Worm (Caenorhabditis elegans): Measurements from ENCODE around the gene C23G10.2.
A peak's percentile ranks its signal among the peaks of the same experiment; 100 is the strongest.

The C23G10.2 gene

DNA sequence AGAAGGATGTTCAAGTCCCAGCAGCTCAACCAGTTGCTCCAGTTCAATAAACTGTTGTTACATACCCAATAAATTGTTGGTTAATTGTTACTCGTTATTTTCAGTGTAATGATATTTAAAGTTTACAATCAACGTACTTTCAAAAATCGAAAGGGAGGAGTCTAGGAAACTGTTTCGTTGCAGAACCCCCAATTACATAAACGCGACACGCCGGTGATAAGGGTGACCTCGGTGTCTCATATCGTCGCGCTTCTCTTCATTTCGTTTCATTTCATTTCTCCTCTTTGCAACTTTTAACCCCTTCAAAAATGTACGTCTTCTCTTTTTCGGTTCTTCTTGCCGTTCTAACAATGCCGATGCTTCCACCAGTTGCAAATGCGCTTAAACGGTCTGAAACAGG, at the start of gene C23G10.2:
C23G10.2 (plus strand) TSS at position 184 of the 400 bp plus-strand sequence.
- TF ChIP-seq ama-1 (optimal IDR thresholded peaks at IDR 0.05) (no peak), tbx-11 (GFP tag; IDR thresholded peaks at IDR 0.05) (no peak), ceh-13 (GFP tag; optimal IDR thresholded peaks at IDR 0.05) (no peak), flt-1 (GFP tag; IDR thresholded peaks at IDR 0.05) (no peak), pes-1 (GFP tag; IDR thresholded peaks at IDR 0.05) (no peak), hmg-4 (GFP tag; optimal IDR thresholded peaks at IDR 0.05) (no peak), hnd-1 (tag; optimal IDR thresholded peaks at IDR 0.05) (no peak), ceh-36 (tag; optimal IDR thresholded peaks at IDR 0.05) (no peak), F13C5.2 (tag; optimal IDR thresholded peaks at IDR 0.05) (no peak), hmbx-1 (tag; optimal IDR thresholded peaks at IDR 0.05) (no peak), aly-1 (tag; optimal IDR thresholded peaks at IDR 0.05) (no peak), tra-4 (tag; optimal IDR thresholded peaks at IDR 0.05) (no peak), scrt-1 (GFP tag; IDR thresholded peaks at IDR 0.05) (no peak), sea-1 (GFP tag; conservative IDR thresholded peaks at IDR 0.05) (no peak), ets-7 (tag; optimal IDR thresholded peaks at IDR 0.05) (no peak), B0310.2 (tag; optimal IDR thresholded peaks at IDR 0.05) (no peak), tbx-37 (GFP tag; conservative IDR thresholded peaks at IDR 0.05) (no peak)

DNA sequence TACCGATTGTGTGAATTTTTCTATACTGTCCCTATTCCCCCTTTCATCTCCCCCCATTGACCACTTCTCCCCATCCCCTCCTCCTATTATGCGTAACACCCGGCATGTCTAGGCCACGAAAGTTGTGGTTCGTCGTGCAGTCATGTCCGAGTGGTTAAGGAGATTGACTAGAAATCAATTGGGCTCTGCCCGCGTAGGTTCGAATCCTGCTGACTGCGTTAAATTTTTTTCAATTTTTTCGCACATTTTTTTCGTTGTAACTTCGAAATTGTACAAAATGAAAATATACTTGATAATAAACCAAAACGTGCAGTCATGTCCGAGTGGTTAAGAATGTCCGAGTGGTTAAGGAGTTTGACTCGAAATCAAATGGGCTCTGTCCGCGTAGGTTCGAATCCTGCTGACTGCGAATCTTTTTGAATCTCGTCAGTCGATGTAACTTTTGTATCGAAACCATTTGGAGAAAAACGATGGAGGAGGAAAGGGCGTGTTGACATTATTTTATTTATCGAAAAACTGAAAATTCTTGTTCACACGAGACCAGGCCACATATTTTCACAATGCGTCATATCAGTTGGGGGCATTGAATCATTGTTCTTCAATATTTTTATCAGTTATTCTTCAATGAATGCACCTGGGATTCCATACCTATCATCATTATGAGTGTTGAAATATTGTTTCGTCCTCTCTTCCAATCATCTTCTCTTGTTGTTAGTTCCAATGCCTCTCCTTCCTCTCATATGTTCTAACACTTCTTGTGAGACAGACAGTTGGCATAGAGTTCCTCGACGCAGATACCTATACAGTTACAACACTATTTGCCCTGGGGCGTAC, 49.0 kb upstream of the C23G10.2 start, which contains the start of gene nfm-1:
nfm-1 (plus strand) TSS at position 812 of the 834 bp plus-strand sequence.
- peak; percentile 92 for TF ChIP-seq F13C5.2 (tag; optimal IDR thresholded peaks at IDR 0.05)
- TF ChIP-seq aly-1 (tag; optimal IDR thresholded peaks at IDR 0.05) = peak; percentile 71
- peak; percentile 91 for TF ChIP-seq ceh-36 (tag; optimal IDR thresholded peaks at IDR 0.05)
- peak; percentile 94 for TF ChIP-seq sea-1 (GFP tag; conservative IDR thresholded peaks at IDR 0.05)
- TF ChIP-seq hmbx-1 (tag; optimal IDR thresholded peaks at IDR 0.05) = peak; percentile 72
- TF ChIP-seq flt-1 (GFP tag; IDR thresholded peaks at IDR 0.05) = peak; percentile 93
- TF ChIP-seq hnd-1 (tag; optimal IDR thresholded peaks at IDR 0.05) = peak; percentile 81
- TF ChIP-seq scrt-1 (GFP tag; IDR thresholded peaks at IDR 0.05) = peak; percentile 95
- TF ChIP-seq tra-4 (tag; optimal IDR thresholded peaks at IDR 0.05) = peak; percentile 74
- TF ChIP-seq tbx-37 (GFP tag; conservative IDR thresholded peaks at IDR 0.05) = peak; percentile 87
- TF ChIP-seq ama-1 (optimal IDR thresholded peaks at IDR 0.05) = no peak
- peak; percentile 94 for TF ChIP-seq pes-1 (GFP tag; IDR thresholded peaks at IDR 0.05)
- peak; percentile 88 for TF ChIP-seq B0310.2 (tag; optimal IDR thresholded peaks at IDR 0.05)
- peak; percentile 83 for TF ChIP-seq ceh-13 (GFP tag; optimal IDR thresholded peaks at IDR 0.05)
- peak; percentile 88 for TF ChIP-seq hmg-4 (GFP tag; optimal IDR thresholded peaks at IDR 0.05)
- no peak for TF ChIP-seq ets-7 (tag; optimal IDR thresholded peaks at IDR 0.05)
- peak; percentile 87 for TF ChIP-seq tbx-11 (GFP tag; IDR thresholded peaks at IDR 0.05)

DNA sequence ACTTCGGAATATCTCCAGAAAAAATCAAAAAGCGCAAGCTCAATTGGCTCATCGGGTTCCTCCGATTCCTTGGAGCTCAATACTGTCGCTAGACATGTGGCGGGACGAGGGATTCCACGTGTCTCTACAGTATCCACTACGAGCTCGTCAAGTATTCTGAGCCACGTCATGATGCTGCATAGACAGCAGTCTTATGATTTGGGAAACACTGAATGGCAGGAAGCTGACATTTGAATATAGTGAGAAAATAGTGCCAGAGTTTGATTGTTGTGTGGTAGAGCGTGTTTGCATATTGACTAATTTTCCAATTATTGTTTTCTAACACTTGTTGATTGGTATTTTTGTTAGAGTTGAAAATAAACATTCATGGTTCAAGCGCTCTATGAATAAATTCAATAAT, 44.5 kb upstream of the C23G10.2 start:
- no peak for TF ChIP-seq pes-1 (GFP tag; IDR thresholded peaks at IDR 0.05)

DNA sequence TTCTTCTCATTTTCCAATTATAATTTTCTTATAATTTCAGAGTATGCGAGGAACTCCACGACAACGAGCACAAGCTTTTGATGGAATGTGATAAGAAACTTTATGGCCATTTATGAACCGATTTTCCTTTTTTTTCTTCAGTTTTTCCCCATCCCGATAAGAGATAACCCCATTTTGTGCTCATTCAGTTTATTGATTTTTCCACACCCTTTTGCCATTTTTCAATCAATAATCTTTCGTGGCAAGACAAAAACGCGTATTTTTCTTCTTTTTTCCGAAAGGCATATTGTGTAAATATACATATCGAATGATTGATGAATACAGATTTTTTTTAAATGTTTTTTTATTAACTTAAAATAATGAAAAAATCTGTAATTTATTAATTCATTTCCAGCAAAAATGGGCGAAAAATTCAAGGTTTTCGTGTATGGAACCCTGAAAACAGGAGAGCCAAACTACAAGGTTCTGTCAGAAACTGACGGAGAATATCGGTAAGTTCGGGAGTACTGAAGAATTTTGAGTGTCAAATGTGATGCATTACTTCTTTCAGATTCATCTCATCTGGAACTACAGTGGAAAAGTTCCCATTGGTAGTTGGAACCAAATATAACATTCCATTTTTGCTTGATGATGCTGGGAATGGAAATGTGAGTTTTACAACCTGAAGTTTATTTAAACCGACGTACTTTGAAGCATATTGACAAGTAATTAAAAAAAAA, 43.5 kb upstream of the C23G10.2 start, which contains the start of gene F42A10.9:
F42A10.9 (plus strand) TSS at position 321 of the 719 bp plus-strand sequence.
- TF ChIP-seq tbx-37 (GFP tag; conservative IDR thresholded peaks at IDR 0.05) (no peak), ceh-36 (tag; optimal IDR thresholded peaks at IDR 0.05) (no peak), tra-4 (tag; optimal IDR thresholded peaks at IDR 0.05) (no peak), scrt-1 (GFP tag; IDR thresholded peaks at IDR 0.05) (no peak), F13C5.2 (tag; optimal IDR thresholded peaks at IDR 0.05) (no peak), hmbx-1 (tag; optimal IDR thresholded peaks at IDR 0.05) (no peak), ama-1 (optimal IDR thresholded peaks at IDR 0.05) (no peak), pes-1 (GFP tag; IDR thresholded peaks at IDR 0.05) (no peak), aly-1 (tag; optimal IDR thresholded peaks at IDR 0.05) (no peak), ceh-13 (GFP tag; optimal IDR thresholded peaks at IDR 0.05) (no peak)

DNA sequence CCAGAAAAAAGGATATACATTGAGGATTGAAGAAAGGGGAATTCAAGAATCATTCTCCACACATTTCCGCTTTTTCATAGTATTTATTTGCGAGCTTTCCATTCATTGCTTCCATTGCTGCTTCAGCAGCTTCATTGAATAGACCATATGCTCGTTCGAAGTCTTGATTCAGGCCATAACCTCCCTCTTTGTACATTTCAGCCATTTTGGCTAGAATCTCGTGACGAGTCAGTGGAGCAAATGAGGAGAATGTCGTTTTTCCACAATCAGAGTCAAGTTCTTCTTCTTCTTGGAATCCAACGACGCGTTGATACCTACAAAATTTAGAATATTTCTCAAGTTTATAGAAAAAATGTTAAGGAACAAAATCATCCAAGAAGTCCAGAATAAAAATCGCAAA, 42.6 kb upstream of the C23G10.2 start:
- TF ChIP-seq sea-1 (GFP tag; conservative IDR thresholded peaks at IDR 0.05) (no peak), ceh-36 (tag; optimal IDR thresholded peaks at IDR 0.05) (no peak), ets-7 (tag; optimal IDR thresholded peaks at IDR 0.05) (no peak), tbx-11 (GFP tag; IDR thresholded peaks at IDR 0.05) (no peak), pes-1 (GFP tag; IDR thresholded peaks at IDR 0.05) (no peak), ceh-13 (GFP tag; optimal IDR thresholded peaks at IDR 0.05) (no peak), ama-1 (optimal IDR thresholded peaks at IDR 0.05) (no peak), tra-4 (tag; optimal IDR thresholded peaks at IDR 0.05) (no peak), hnd-1 (tag; optimal IDR thresholded peaks at IDR 0.05) (no peak), hmbx-1 (tag; optimal IDR thresholded peaks at IDR 0.05) (no peak), tbx-37 (GFP tag; conservative IDR thresholded peaks at IDR 0.05) (no peak), F13C5.2 (tag; optimal IDR thresholded peaks at IDR 0.05) (no peak), B0310.2 (tag; optimal IDR thresholded peaks at IDR 0.05) (no peak), aly-1 (tag; optimal IDR thresholded peaks at IDR 0.05) (no peak), hmg-4 (GFP tag; optimal IDR thresholded peaks at IDR 0.05) (no peak), scrt-1 (GFP tag; IDR thresholded peaks at IDR 0.05) (no peak), flt-1 (GFP tag; IDR thresholded peaks at IDR 0.05) (no peak)

DNA sequence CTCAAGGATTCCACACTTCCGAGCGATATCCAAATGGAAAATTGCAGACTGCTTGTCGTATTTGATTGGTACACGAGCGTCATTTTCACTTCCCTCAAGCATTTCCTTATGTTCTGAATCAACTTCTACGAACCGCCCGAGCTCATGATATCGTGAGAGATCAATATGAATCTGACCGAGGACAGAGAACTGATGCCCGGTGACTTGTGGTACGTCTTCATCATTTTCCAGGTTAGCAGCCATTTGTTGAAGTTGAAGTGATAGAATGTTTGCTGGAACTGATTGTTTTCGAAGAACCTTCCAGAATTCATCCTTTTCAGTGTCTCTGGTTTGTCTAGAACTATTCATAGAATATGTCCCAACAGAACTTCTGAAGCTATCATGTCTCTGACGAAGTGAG, 41.2 kb upstream of the C23G10.2 start:
- TF ChIP-seq tbx-37 (GFP tag; conservative IDR thresholded peaks at IDR 0.05) (no peak), aly-1 (tag; optimal IDR thresholded peaks at IDR 0.05) (no peak), scrt-1 (GFP tag; IDR thresholded peaks at IDR 0.05) (no peak), hmg-4 (GFP tag; optimal IDR thresholded peaks at IDR 0.05) (no peak), hnd-1 (tag; optimal IDR thresholded peaks at IDR 0.05) (no peak), ama-1 (optimal IDR thresholded peaks at IDR 0.05) (no peak), F13C5.2 (tag; optimal IDR thresholded peaks at IDR 0.05) (no peak), ceh-36 (tag; optimal IDR thresholded peaks at IDR 0.05) (no peak), hmbx-1 (tag; optimal IDR thresholded peaks at IDR 0.05) (no peak), tbx-11 (GFP tag; IDR thresholded peaks at IDR 0.05) (no peak), sea-1 (GFP tag; conservative IDR thresholded peaks at IDR 0.05) (no peak), pes-1 (GFP tag; IDR thresholded peaks at IDR 0.05) (no peak), ceh-13 (GFP tag; optimal IDR thresholded peaks at IDR 0.05) (no peak), tra-4 (tag; optimal IDR thresholded peaks at IDR 0.05) (no peak), flt-1 (GFP tag; IDR thresholded peaks at IDR 0.05) (no peak), ets-7 (tag; optimal IDR thresholded peaks at IDR 0.05) (no peak), B0310.2 (tag; optimal IDR thresholded peaks at IDR 0.05) (no peak)
